Worm (Caenorhabditis elegans) whole organism, young adult: ENCODE data around the gene seip-1.
"Not testable (repeated sequence)": the region's sequence is repeated elsewhere in the genome, so short reads cannot be mapped to it uniquely, and the experiment has no call there.

Source experiments
- B0261.1 ChIP-seq: sonication (generic microtip); optimal IDR thresholded peaks from 2 replicates; lab custom pipeline; 2016; ENCODE audit warnings: mild to moderate bottlenecking, missing genetic modification characterization, moderate library complexity, missing compliant biosample characterization
- C17E4.6 ChIP-seq: fragments of 200-800 bp; sonication (Bioruptor generic); IDR thresholded peaks from 2 replicates; pipeline ENCODE4 v1.3.6; 2022; ENCODE audit warnings: missing genetic modification reagents, missing genetic modification characterization, missing compliant biosample characterization
- D2030.7 ChIP-seq: fragments of 200-800 bp; sonication (Bioruptor generic); IDR thresholded peaks from 2 replicates; pipeline ENCODE4 v1.3.6; 2022; ENCODE audit warnings: missing genetic modification reagents, missing genetic modification characterization, missing compliant biosample characterization
- F10E7.11 ChIP-seq: sonication (generic microtip); optimal IDR thresholded peaks from 2 replicates; lab custom pipeline; 2017; ENCODE audit warnings: mild to moderate bottlenecking, missing genetic modification characterization, moderate library complexity, missing compliant biosample characterization
- F33H1.4 ChIP-seq: fragments of 200-800 bp; sonication (Bioruptor generic); IDR thresholded peaks from 2 replicates; pipeline ENCODE4 v1.3.6; 2022; ENCODE audit warnings: missing genetic modification reagents, missing genetic modification characterization, missing compliant biosample characterization
- F37B4.10 ChIP-seq: fragments of 200-800 bp; sonication (Bioruptor generic); IDR thresholded peaks from 2 replicates; pipeline ENCODE4 v1.3.6; 2022; ENCODE audit warnings: missing genetic modification characterization, missing compliant biosample characterization
- F57A8.1 ChIP-seq: fragments of 200-800 bp; sonication (Bioruptor generic); optimal IDR thresholded peaks from 2 replicates; lab custom pipeline; 2018; ENCODE audit warnings: mild to moderate bottlenecking, missing genetic modification characterization, moderate library complexity, missing compliant biosample characterization
- K12H6.12 ChIP-seq: fragments of 200-800 bp; sonication (Bioruptor generic); optimal IDR thresholded peaks from 2 replicates; lab custom pipeline; 2018; ENCODE audit warnings: mild to moderate bottlenecking, missing genetic modification characterization, missing compliant biosample characterization
- Y56A3A.18 ChIP-seq: fragments of 200-800 bp; sonication (Bioruptor generic); IDR thresholded peaks from 2 replicates; pipeline ENCODE4 v1.3.6; 2022; ENCODE audit warnings: missing genetic modification reagents, missing genetic modification characterization, missing compliant biosample characterization
- akir-1 ChIP-seq: fragments of 200-800 bp; sonication (Bioruptor generic); optimal IDR thresholded peaks from 2 replicates; lab custom pipeline; 2018; ENCODE audit warnings: mild to moderate bottlenecking, missing genetic modification characterization, moderate library complexity, missing compliant biosample characterization
- bed-1 ChIP-seq: fragments of 200-800 bp; sonication (Bioruptor generic); IDR thresholded peaks from 2 replicates; pipeline ENCODE4 v1.3.6; 2022; ENCODE audit warnings: missing genetic modification reagents, missing genetic modification characterization, missing compliant biosample characterization
- cebp-1 ChIP-seq, 2 experiments: fragments of 200-800 bp in 1 of 2; sonication (Bioruptor generic) in 1 of 2; sonication (generic microtip) in 1 of 2; IDR thresholded peaks in 1 of 2; optimal IDR thresholded peaks in 1 of 2; 2 replicates each; pipeline versions ENCODE4 v1.3.6 to Lab custom; 2017 to 2022; ENCODE audit warnings: missing compliant biosample characterization in 2 of 2, missing genetic modification characterization in 2 of 2, mild to moderate bottlenecking in 1 of 2, missing genetic modification reagents in 1 of 2, moderate library complexity in 1 of 2
- ceh-40 ChIP-seq: fragments of 200-800 bp; sonication (Bioruptor generic); IDR thresholded peaks from 2 replicates; pipeline ENCODE4 v1.3.6; 2022; ENCODE audit warnings: missing genetic modification characterization, missing compliant biosample characterization
- ceh-91 ChIP-seq: fragments of 200-800 bp; sonication (Bioruptor generic); IDR thresholded peaks from 2 replicates; pipeline ENCODE4 v1.3.6; 2022; ENCODE audit warnings: missing genetic modification reagents, missing genetic modification characterization, missing compliant biosample characterization
- chd-7 ChIP-seq: sonication (generic microtip); optimal IDR thresholded peaks from 2 replicates; lab custom pipeline; 2016; ENCODE audit warnings: mild to moderate bottlenecking, missing genetic modification characterization, moderate library complexity, missing compliant biosample characterization
- die-1 ChIP-seq: sonication (generic microtip); optimal IDR thresholded peaks from 2 replicates; lab custom pipeline; 2016; ENCODE audit warnings: missing genotype, mild to moderate bottlenecking, missing genetic modification characterization, missing compliant biosample characterization
- dpff-1 ChIP-seq: sonication (generic microtip); optimal IDR thresholded peaks from 2 replicates; lab custom pipeline; 2017; ENCODE audit warnings: mild to moderate bottlenecking, missing genetic modification characterization, missing compliant biosample characterization
- dpl-1 ChIP-seq: fragments of 150-350 bp; optimal IDR thresholded peaks from 2 replicates; lab custom pipeline; 2014; ENCODE audit warnings: missing biosample characterization, missing genetic modification reagents, missing genetic modification characterization
- egrh-3 ChIP-seq: fragments of 200-800 bp; sonication (Bioruptor generic); IDR thresholded peaks from 2 replicates; pipeline ENCODE4 v1.3.6; 2022; ENCODE audit warnings: missing genetic modification reagents, missing genetic modification characterization, missing compliant biosample characterization
- ekl-4 ChIP-seq: fragments of 200-800 bp; sonication (Bioruptor generic); IDR thresholded peaks from 2 replicates; pipeline ENCODE4 v1.3.6; 2022; ENCODE audit warnings: missing genetic modification reagents, missing genetic modification characterization, missing compliant biosample characterization
- him-1 ChIP-seq: sonication (generic microtip); optimal IDR thresholded peaks from 2 replicates; lab custom pipeline; 2016; ENCODE audit warnings: missing genotype, missing genetic modification reagents, missing genetic modification characterization, missing compliant biosample characterization
- hlh-12 ChIP-seq: sonication (generic microtip); optimal IDR thresholded peaks from 2 replicates; lab custom pipeline; 2016; ENCODE audit warnings: missing genetic modification characterization, missing compliant biosample characterization
- hmg-1.2 ChIP-seq: fragments of 200-800 bp; sonication (Bioruptor generic); IDR thresholded peaks from 2 replicates; pipeline ENCODE4 v1.3.6; 2022; ENCODE audit warnings: missing genetic modification reagents, missing genetic modification characterization, missing compliant biosample characterization
- hrde-1 ChIP-seq: sonication (generic microtip); optimal IDR thresholded peaks from 2 replicates; lab custom pipeline; 2016; ENCODE audit warnings: missing genetic modification characterization, mild to moderate bottlenecking, missing compliant biosample characterization, moderate library complexity, missing genotype, missing genetic modification reagents, borderline replicate concordance
- let-526 ChIP-seq: fragments of 200-800 bp; sonication (Bioruptor generic); IDR thresholded peaks from 2 replicates; pipeline ENCODE4 v1.3.6; 2022; ENCODE audit warnings: missing genetic modification reagents, missing genetic modification characterization, missing compliant biosample characterization
- lin-54 ChIP-seq: fragments of 200-800 bp; sonication (Bioruptor generic); optimal IDR thresholded peaks from 2 replicates; lab custom pipeline; 2018; ENCODE audit warnings: mild to moderate bottlenecking, missing genetic modification characterization, missing compliant biosample characterization
- lsy-27 ChIP-seq: sonication (generic microtip); optimal IDR thresholded peaks from 2 replicates; lab custom pipeline; 2017; ENCODE audit warnings: missing genetic modification characterization, mild to moderate bottlenecking, missing compliant biosample characterization, antibody characterized with exemption, missing genotype, borderline replicate concordance; ENCODE audit not compliant: insufficient read depth
- madf-6 ChIP-seq: fragments of 200-800 bp; sonication (Bioruptor generic); IDR thresholded peaks from 2 replicates; pipeline ENCODE4 v1.3.6; 2022; ENCODE audit warnings: missing genetic modification reagents, missing genetic modification characterization, missing compliant biosample characterization
- madf-8 ChIP-seq: fragments of 200-800 bp; sonication (Bioruptor generic); conservative IDR thresholded peaks from 2 replicates; pipeline ENCODE4 v1.3.6; 2022; ENCODE audit warnings: missing genetic modification reagents, missing genetic modification characterization, missing compliant biosample characterization
- mcd-1 ChIP-seq: fragments of 200-800 bp; sonication (Bioruptor generic); IDR thresholded peaks from 2 replicates; pipeline ENCODE4 v1.3.6; 2022; ENCODE audit warnings: missing genetic modification reagents, missing genetic modification characterization, missing compliant biosample characterization
- mel-28 ChIP-seq: sonication (generic microtip); optimal IDR thresholded peaks from 2 replicates; lab custom pipeline; 2016; ENCODE audit warnings: borderline replicate concordance, mild to moderate bottlenecking, missing genetic modification characterization, missing compliant biosample characterization
- nhr-90 ChIP-seq: sonication (generic microtip); optimal IDR thresholded peaks from 2 replicates; lab custom pipeline; 2016; ENCODE audit warnings: missing genotype, mild to moderate bottlenecking, missing genetic modification characterization, missing compliant biosample characterization
- pbrm-1 ChIP-seq: fragments of 200-800 bp; sonication (Bioruptor generic); IDR thresholded peaks from 2 replicates; pipeline ENCODE4 v1.3.6; 2022; ENCODE audit warnings: missing genetic modification reagents, missing genetic modification characterization, missing compliant biosample characterization
- rcor-1 ChIP-seq: fragments of 200-800 bp; sonication (Bioruptor generic); IDR thresholded peaks from 2 replicates; pipeline ENCODE4 v1.3.6; 2022; ENCODE audit warnings: missing genetic modification reagents, missing genetic modification characterization, missing compliant biosample characterization
- sea-2 ChIP-seq: fragments of 200-800 bp; sonication (Bioruptor generic); IDR thresholded peaks from 2 replicates; pipeline ENCODE4 v1.3.6; 2022; ENCODE audit warnings: missing genetic modification characterization, missing compliant biosample characterization
- snpc-1.3 ChIP-seq: sonication (generic microtip); optimal IDR thresholded peaks from 2 replicates; lab custom pipeline; 2017; ENCODE audit warnings: missing genetic modification characterization, mild to moderate bottlenecking, missing compliant biosample characterization, antibody characterized with exemption, moderate library complexity, missing genotype, missing genetic modification reagents; ENCODE audit not compliant: insufficient read depth
- sptf-2 ChIP-seq: fragments of 200-800 bp; sonication (Bioruptor generic); optimal IDR thresholded peaks from 2 replicates; lab custom pipeline; 2018; ENCODE audit warnings: mild to moderate bottlenecking, missing genetic modification characterization, missing compliant biosample characterization
- tlf-1 ChIP-seq: fragments of 200-800 bp; sonication (Bioruptor generic); optimal IDR thresholded peaks from 2 replicates; lab custom pipeline; 2018; ENCODE audit warnings: mild to moderate bottlenecking, missing genetic modification characterization, missing compliant biosample characterization
- ztf-26 ChIP-seq: sonication (generic microtip); optimal IDR thresholded peaks from 2 replicates; lab custom pipeline; 2017; ENCODE audit warnings: missing genetic modification characterization, missing compliant biosample characterization

The seip-1 gene

DNA sequence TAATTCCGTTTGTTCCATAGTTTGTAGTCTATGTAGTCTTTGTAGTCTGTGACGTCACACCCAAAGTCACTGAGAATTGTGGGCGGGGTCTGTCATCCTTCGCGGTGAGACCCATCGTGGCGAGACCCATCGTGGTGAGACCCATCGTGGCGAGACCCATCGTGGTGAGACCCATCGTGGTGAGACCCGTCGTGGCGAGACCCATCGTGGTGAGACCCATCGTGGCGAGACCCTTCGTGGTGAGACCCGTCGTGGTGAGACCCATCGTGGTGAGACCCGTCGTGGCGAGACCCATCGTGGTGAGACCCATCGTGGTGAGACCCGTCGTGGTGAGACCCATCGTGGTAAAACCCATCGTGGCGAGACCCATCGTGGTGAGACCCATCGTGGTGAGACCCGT is 18.5 kb upstream of the seip-1 start:
- peak; percentile 21; the same call in 1 of the 2 replicates for TF ChIP-seq D2030.7 (GFP tag; lab: Robert Waterston, UW)
- peak; percentile 87; the same call in 1 of the 2 replicates for TF ChIP-seq egrh-3 (GFP tag; lab: Robert Waterston, UW)
- peak; percentile 73 for TF ChIP-seq F33H1.4
- peak; percentile 41 for TF ChIP-seq madf-8

ce11 chrV:6069968-6070367 is 16.9 kb upstream of the seip-1 start, which contains the start of gene fbxa-214:
fbxa-214 (minus strand) TSS chrV:6070068.
- not testable (repeated sequence) for TF ChIP-seq chd-7 (tag; lab: Kevin White, UChicago); sptf-2 (GFP tag; lab: Kevin White, UChicago); die-1 (tag; lab: Kevin White, UChicago)

DNA sequence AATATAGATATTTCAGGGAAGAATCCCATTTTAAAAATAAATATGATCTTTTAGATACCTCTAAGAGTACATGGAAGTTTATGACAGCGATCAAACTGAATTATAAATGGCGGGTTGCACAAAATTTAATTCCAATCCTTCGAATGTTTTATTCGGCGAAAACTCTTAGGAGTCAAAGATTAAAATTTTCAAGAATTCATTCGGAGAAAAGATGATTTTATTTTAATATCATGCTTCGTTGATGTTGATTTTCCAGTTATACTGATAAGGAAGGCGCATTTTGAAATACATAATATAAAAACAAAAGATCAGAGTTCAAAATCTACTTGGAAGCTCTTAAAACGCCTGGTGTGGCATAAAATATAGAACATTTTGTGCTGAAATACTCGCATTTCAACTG is 14.1 kb upstream of the seip-1 start, which contains the start of gene srh-10:
TSS of gene srh-10 (minus strand) at position 29 of the 400 bp plus-strand sequence.
- TF ChIP-seq let-526 (GFP tag; lab: Robert Waterston, UW), result no peak
- no peak for TF ChIP-seq cebp-1 (GFP tag; IDR thresholded peaks at IDR 0.05; lab: Robert Waterston, UW)
- no peak for TF ChIP-seq cebp-1 (tag; optimal IDR thresholded peaks at IDR 0.05; lab: Kevin White, UChicago)

DNA sequence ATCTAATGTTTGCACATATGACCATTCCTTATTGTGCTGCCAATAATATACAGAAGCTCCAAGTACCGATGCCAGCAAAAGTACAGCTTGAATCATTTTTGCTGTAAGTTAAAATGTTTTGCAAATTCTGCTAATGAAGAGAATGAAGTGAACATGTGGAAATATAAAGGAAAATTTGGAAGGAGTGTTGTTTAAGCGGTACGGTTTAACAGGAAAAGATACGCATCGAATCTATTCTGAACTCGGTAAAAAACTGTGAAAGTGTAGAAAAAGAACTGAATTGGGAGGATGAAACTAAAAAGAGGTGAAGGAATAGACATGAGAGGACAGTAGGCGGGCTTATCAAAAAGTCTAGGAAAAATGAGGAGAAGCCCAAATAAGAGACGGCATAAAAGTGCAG is 10.3 kb upstream of the seip-1 start, which contains the start of gene Y38A10A.2:
TSS of gene Y38A10A.2 (minus strand) at position 101 of the 400 bp plus-strand sequence.
- no peak for TF ChIP-seq ceh-91 (GFP tag; lab: Robert Waterston, UW)
- TF ChIP-seq hmg-1.2 (GFP tag; lab: Robert Waterston, UW), result no peak
- TF ChIP-seq akir-1 (GFP tag; lab: Kevin White, UChicago), result no peak
- TF ChIP-seq ekl-4, result no peak

DNA sequence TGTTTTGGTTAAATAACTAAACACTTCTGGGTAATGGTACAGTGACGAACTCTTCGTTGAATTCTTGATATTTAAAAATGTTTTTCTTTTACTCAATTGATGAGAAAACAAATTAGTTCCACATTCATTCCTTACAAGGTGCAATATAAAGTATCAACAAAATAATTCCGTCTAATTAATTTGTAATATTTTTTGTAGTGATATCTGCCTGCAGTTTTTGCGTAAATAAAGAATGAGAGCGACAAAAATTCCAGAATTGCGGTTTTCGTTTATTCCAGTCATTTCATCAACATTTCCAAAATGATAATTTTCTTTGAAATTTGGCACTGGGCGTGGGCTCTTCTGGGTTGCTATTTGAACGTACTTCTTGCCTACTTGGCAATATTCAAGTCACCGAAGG is 2.3 kb upstream of the seip-1 start, which contains the start of gene srd-20:
TSS of gene srd-20 (plus strand) at position 301 of the 400 bp plus-strand sequence.
- no peak for TF ChIP-seq dpff-1
- no peak for TF ChIP-seq F37B4.10 (GFP tag; lab: Robert Waterston, UW)
- TF ChIP-seq madf-8, result no peak
- no peak for TF ChIP-seq hrde-1
- no peak for TF ChIP-seq F33H1.4
- no peak for TF ChIP-seq lsy-27 (tag; lab: Kevin White, UChicago)
- TF ChIP-seq hmg-1.2 (GFP tag; lab: Robert Waterston, UW), result no peak
- TF ChIP-seq cebp-1 (GFP tag; IDR thresholded peaks at IDR 0.05; lab: Robert Waterston, UW), result no peak
- no peak for TF ChIP-seq cebp-1 (tag; optimal IDR thresholded peaks at IDR 0.05; lab: Kevin White, UChicago)
- no peak for TF ChIP-seq mcd-1 (GFP tag; lab: Robert Waterston, UW)
- TF ChIP-seq snpc-1.3 (tag; lab: Kevin White, UChicago), result no peak
- TF ChIP-seq him-1 (tag; lab: Kevin White, UChicago), result no peak
- no peak for TF ChIP-seq K12H6.12 (tag; lab: Kevin White, UChicago)
- no peak for TF ChIP-seq F57A8.1 (GFP tag; lab: Kevin White, UChicago)
- TF ChIP-seq pbrm-1 (GFP tag; lab: Robert Waterston, UW), result no peak

DNA sequence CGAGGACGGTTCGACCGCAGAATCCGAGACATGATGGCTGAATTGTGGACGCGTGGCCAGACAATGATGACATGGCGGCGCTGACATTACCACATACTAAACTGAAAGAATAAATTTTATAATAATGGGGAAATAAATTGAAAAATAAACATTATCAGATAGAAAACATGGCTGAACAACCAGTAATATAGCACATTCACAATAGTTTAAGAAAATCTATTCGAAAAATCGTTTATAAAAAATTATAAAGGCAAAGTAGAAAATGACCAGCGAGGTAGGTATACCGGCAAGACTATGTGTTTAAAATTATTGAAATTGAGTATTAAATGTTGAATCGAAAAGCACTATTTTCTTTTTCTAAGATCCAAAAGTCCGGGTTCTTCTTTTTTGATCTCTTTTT is 1.9 kb downstream of the seip-1 start, which contains the start of gene jamp-1:
TSS of gene jamp-1 (minus strand) at position 101 of the 400 bp plus-strand sequence.
- TF ChIP-seq F10E7.11 (tag; lab: Kevin White, UChicago), result no peak
- no peak for TF ChIP-seq F37B4.10 (GFP tag; lab: Robert Waterston, UW)
- no peak for TF ChIP-seq C17E4.6 (GFP tag; lab: Robert Waterston, UW)
- no peak for TF ChIP-seq ztf-26 (tag; lab: Kevin White, UChicago)
- no peak for TF ChIP-seq rcor-1
- TF ChIP-seq nhr-90 (tag; lab: Kevin White, UChicago), result no peak
- no peak for TF ChIP-seq mel-28 (tag; lab: Kevin White, UChicago)
- no peak for TF ChIP-seq sea-2
- TF ChIP-seq lin-54 (GFP tag; lab: Kevin White, UChicago), result no peak
- no peak for TF ChIP-seq B0261.1
- no peak for TF ChIP-seq tlf-1 (GFP tag; lab: Kevin White, UChicago)
- no peak for TF ChIP-seq madf-6
- TF ChIP-seq ceh-40 (GFP tag; lab: Robert Waterston, UW), result no peak
- TF ChIP-seq Y56A3A.18 (GFP tag; lab: Robert Waterston, UW), result no peak
- no peak for TF ChIP-seq hlh-12 (tag; lab: Kevin White, UChicago)
- no peak for TF ChIP-seq bed-1 (GFP tag; lab: Robert Waterston, UW)
- no peak for TF ChIP-seq dpl-1 (GFP tag; lab: Kevin White, UChicago)
